Worm (Caenorhabditis elegans): ENCODE measurements around the gene srv-3.

ce11 chrV:19743305-19743704 is 34.6 kb upstream of the srv-3 start, which contains the start of gene W04E12.4:
- TF ChIP-seq sptf-1 (tag; optimal IDR thresholded peaks at IDR 0.05) (no peak), elt-1 (tag; optimal IDR thresholded peaks at IDR 0.05; ENCODE audit: borderline replicate concordance, insufficient read depth) (no peak), unc-62 (GFP tag; optimal IDR thresholded peaks at IDR 0.05) (no peak), nhr-237 (tag; optimal IDR thresholded peaks at IDR 0.05) (no peak), ces-1 (GFP tag; optimal IDR thresholded peaks at IDR 0.05) (no peak), tbx-8 (GFP tag; optimal IDR thresholded peaks at IDR 0.05) (no peak), nhr-12 (tag; optimal IDR thresholded peaks at IDR 0.05) (no peak), bed-3 (GFP tag; optimal IDR thresholded peaks at IDR 0.05) (no peak), ceh-83 (GFP tag; optimal IDR thresholded peaks at IDR 0.05) (no peak), flh-1 (GFP tag; optimal IDR thresholded peaks at IDR 0.05) (no peak), ceh-39 (tag; optimal IDR thresholded peaks at IDR 0.05) (no peak), nhr-2 (tag; optimal IDR thresholded peaks at IDR 0.05) (no peak), mab-5 (tag; optimal IDR thresholded peaks at IDR 0.05) (no peak), ztf-11 (tag; optimal IDR thresholded peaks at IDR 0.05) (no peak)

All from whole organism, mixed stage, embryonic.